Worm (Caenorhabditis elegans): Measurements from ENCODE around the gene R02E4.1.

The R02E4.1 gene

ce11 chrX:4088943-4089342, 15.4 kb downstream of the R02E4.1 start:
- TF ChIP-seq lin-14 (GFP tag; optimal IDR thresholded peaks at IDR 0.05), result peak; percentile 50
- no peak for TF ChIP-seq ztf-11 (tag; optimal IDR thresholded peaks at IDR 0.05)
- TF ChIP-seq fkh-10 (GFP tag; optimal IDR thresholded peaks at IDR 0.05), result peak; percentile 23
- no peak for TF ChIP-seq sup-37 (GFP tag; optimal IDR thresholded peaks at IDR 0.05)
- no peak for TF ChIP-seq aly-2 (tag; optimal IDR thresholded peaks at IDR 0.05)
- TF ChIP-seq nhr-84 (tag; optimal IDR thresholded peaks at IDR 0.05), result no peak

- TF ChIP-seq lir-3 (tag; optimal IDR thresholded peaks at IDR 0.05; ENCODE audit: poor library complexity), result no peak
These were observed 18.8 kb downstream of the R02E4.1 start for ce11 chrX:4085489-4085888.

- TF ChIP-seq C04F5.9 (tag; optimal IDR thresholded peaks at IDR 0.05), result no peak
- no peak for TF ChIP-seq ceh-8 (GFP tag; optimal IDR thresholded peaks at IDR 0.05)
- no peak for TF ChIP-seq snpc-4 (tag; optimal IDR thresholded peaks at IDR 0.05)
- TF ChIP-seq unc-98 (GFP tag; IDR thresholded peaks at IDR 0.05), result no peak
- TF ChIP-seq pag-3 (tag; optimal IDR thresholded peaks at IDR 0.05; ENCODE audit: borderline replicate concordance, insufficient read depth), result no peak
- TF ChIP-seq snu-23 (GFP tag; optimal IDR thresholded peaks at IDR 0.05), result no peak
- no peak for TF ChIP-seq nhr-77 (tag; optimal IDR thresholded peaks at IDR 0.05)
- TF ChIP-seq jun-1 (tag; optimal IDR thresholded peaks at IDR 0.05), result no peak
- TF ChIP-seq fos-1 (tag; optimal IDR thresholded peaks at IDR 0.05), result no peak
- TF ChIP-seq sup-37 (GFP tag; optimal IDR thresholded peaks at IDR 0.05), result no peak
- TF ChIP-seq mab-9 (GFP tag; IDR thresholded peaks at IDR 0.05), result no peak
- TF ChIP-seq vab-15 (tag; optimal IDR thresholded peaks at IDR 0.05), result no peak
- TF ChIP-seq lsy-2 (tag; optimal IDR thresholded peaks at IDR 0.05), result no peak
- TF ChIP-seq mep-1 (tag; optimal IDR thresholded peaks at IDR 0.05), result no peak
- no peak for TF ChIP-seq zag-1 (tag; optimal IDR thresholded peaks at IDR 0.05)
- no peak for TF ChIP-seq rnt-1 (tag; optimal IDR thresholded peaks at IDR 0.05)
- no peak for TF ChIP-seq ces-1 (GFP tag; optimal IDR thresholded peaks at IDR 0.05)
- no peak for TF ChIP-seq lin-14 (GFP tag; optimal IDR thresholded peaks at IDR 0.05)
These were observed 25.1 kb downstream of the R02E4.1 start, which contains the start of gene T06F4.1 for ce11 chrX:4079264-4079663. TSS of gene T06F4.1 (minus strand) at chrX:4079364.

- TF ChIP-seq lin-39 (tag; optimal IDR thresholded peaks at IDR 0.05) (no peak), grh-1 (GFP tag; IDR thresholded peaks at IDR 0.05) (no peak), rnt-1 (tag; optimal IDR thresholded peaks at IDR 0.05) (peak; percentile 55), snpc-4 (tag; optimal IDR thresholded peaks at IDR 0.05) (no peak), nhr-71 (tag; optimal IDR thresholded peaks at IDR 0.05) (peak; percentile 53), sox-4 (tag; optimal IDR thresholded peaks at IDR 0.05) (no peak), hlh-17 (GFP tag; optimal IDR thresholded peaks at IDR 0.05; ENCODE audit: borderline replicate concordance) (no peak), lin-14 (GFP tag; optimal IDR thresholded peaks at IDR 0.05) (peak; percentile 69), xbp-1 (tag; optimal IDR thresholded peaks at IDR 0.05) (no peak), ets-5 (GFP tag; IDR thresholded peaks at IDR 0.05) (no peak), tlp-1 (tag; optimal IDR thresholded peaks at IDR 0.05) (no peak), pqm-1 (tag; optimal IDR thresholded peaks at IDR 0.05) (no peak), C04F5.9 (tag; optimal IDR thresholded peaks at IDR 0.05) (no peak), mep-1 (tag; optimal IDR thresholded peaks at IDR 0.05) (no peak), nhr-90 (tag; optimal IDR thresholded peaks at IDR 0.05; ENCODE audit: poor library complexity) (no peak), ceh-82 (tag; optimal IDR thresholded peaks at IDR 0.05) (no peak), nhr-20 (tag; optimal IDR thresholded peaks at IDR 0.05) (no peak), unc-130 (tag; optimal IDR thresholded peaks at IDR 0.05) (peak; percentile 18), jun-1 (tag; optimal IDR thresholded peaks at IDR 0.05) (no peak), mab-9 (GFP tag; IDR thresholded peaks at IDR 0.05) (no peak), nhr-19 (GFP tag; conservative IDR thresholded peaks at IDR 0.05) (no peak), blmp-1 (tag; optimal IDR thresholded peaks at IDR 0.05) (no peak), pag-3 (tag; optimal IDR thresholded peaks at IDR 0.05; ENCODE audit: borderline replicate concordance, insufficient read depth) (no peak), fkh-10 (GFP tag; optimal IDR thresholded peaks at IDR 0.05) (no peak), unc-30 (tag; optimal IDR thresholded peaks at IDR 0.05) (no peak), nhr-85 (tag) (no peak), tbx-2 (tag; optimal IDR thresholded peaks at IDR 0.05) (peak; percentile 2), aly-2 (tag; optimal IDR thresholded peaks at IDR 0.05) (no peak), efl-3 (GFP tag; optimal IDR thresholded peaks at IDR 0.05) (no peak), fkh-4 (tag; optimal IDR thresholded peaks at IDR 0.05; ENCODE audit: borderline replicate concordance) (no peak), Y116A8C.19 (tag; optimal IDR thresholded peaks at IDR 0.05; ENCODE audit: borderline replicate concordance) (no peak)
These were observed 28.4 kb downstream of the R02E4.1 start for ce11 chrX:4075934-4076333.
